Worm (Caenorhabditis elegans) whole organism, late embryonic: ENCODE measurements around the gene npax-1.

Source experiments
- C38D4.7 ChIP-seq: fragments of 200-800 bp; sonication (Bioruptor generic); optimal IDR thresholded peaks from 2 replicates; lab custom pipeline; 2018; ENCODE audit warnings: mild to moderate bottlenecking, missing genetic modification characterization, moderate library complexity, missing compliant biosample characterization
- K02D7.2 ChIP-seq: sonication (generic microtip); optimal IDR thresholded peaks from 2 replicates; lab custom pipeline; 2017; ENCODE audit warnings: mild to moderate bottlenecking, missing genetic modification characterization, missing compliant biosample characterization
- T23F11.4 ChIP-seq: fragments of 200-800 bp; sonication (Bioruptor generic); optimal IDR thresholded peaks from 2 replicates; lab custom pipeline; 2018; ENCODE audit warnings: mild to moderate bottlenecking, missing genetic modification characterization, missing compliant biosample characterization
- ama-1 ChIP-seq: fragments of 150-350 bp; optimal IDR thresholded peaks from 2 replicates; lab custom pipeline; 2014
- ceh-18 ChIP-seq: sonication (generic microtip); optimal IDR thresholded peaks from 2 replicates; lab custom pipeline; 2016; ENCODE audit warnings: missing genetic modification characterization, missing compliant biosample characterization
- ceh-19 ChIP-seq: fragments of 200-800 bp; sonication (Bioruptor generic); optimal IDR thresholded peaks from 2 replicates; lab custom pipeline; 2018; ENCODE audit warnings: mild to moderate bottlenecking, missing genetic modification characterization, missing compliant biosample characterization
- ceh-31 ChIP-seq: sonication (generic microtip); optimal IDR thresholded peaks from 2 replicates; lab custom pipeline; 2016; ENCODE audit warnings: missing genetic modification characterization, missing compliant biosample characterization
- ceh-34 ChIP-seq: sonication (generic microtip); optimal IDR thresholded peaks from 2 replicates; lab custom pipeline; 2016; ENCODE audit warnings: mild to moderate bottlenecking, missing genetic modification characterization, missing compliant biosample characterization
- dve-1 ChIP-seq: sonication (generic microtip); optimal IDR thresholded peaks from 2 replicates; lab custom pipeline; 2017; ENCODE audit warnings: antibody characterized with exemption, mild to moderate bottlenecking, missing genetic modification characterization, missing compliant biosample characterization
- elt-2 ChIP-seq: sonication (generic microtip); optimal IDR thresholded peaks from 2 replicates; lab custom pipeline; 2016; ENCODE audit warnings: missing genetic modification reagents, missing genetic modification characterization, missing compliant biosample characterization
- elt-4 ChIP-seq: sonication (generic microtip); optimal IDR thresholded peaks from 2 replicates; lab custom pipeline; 2016; ENCODE audit warnings: missing genetic modification characterization, missing compliant biosample characterization
- fkh-10 ChIP-seq: fragments of 150-350 bp; optimal IDR thresholded peaks from 2 replicates; lab custom pipeline; 2014; ENCODE audit warnings: missing biosample characterization, missing genetic modification reagents, missing genetic modification characterization
- fkh-6 ChIP-seq: sonication (generic microtip); optimal IDR thresholded peaks from 2 replicates; lab custom pipeline; 2016; ENCODE audit warnings: missing genetic modification characterization, missing compliant biosample characterization
- gmeb-2 ChIP-seq: sonication (generic microtip); optimal IDR thresholded peaks from 2 replicates; lab custom pipeline; 2016; ENCODE audit warnings: missing genetic modification characterization, inconsistent platforms, missing compliant biosample characterization
- hlh-30 ChIP-seq: sonication (generic microtip); optimal IDR thresholded peaks from 2 replicates; lab custom pipeline; 2017; ENCODE audit warnings: antibody characterized with exemption, missing genetic modification characterization, missing compliant biosample characterization; ENCODE audit not compliant: insufficient read depth
- lim-6 ChIP-seq: sonication (generic microtip); optimal IDR thresholded peaks from 2 replicates; lab custom pipeline; 2016; ENCODE audit warnings: missing genetic modification characterization, missing compliant biosample characterization
- madf-2 ChIP-seq: sonication (generic microtip); optimal IDR thresholded peaks from 2 replicates; lab custom pipeline; 2017; ENCODE audit warnings: missing genetic modification characterization, missing compliant biosample characterization
- nfya-1 ChIP-seq: sonication (generic microtip); optimal IDR thresholded peaks from 2 replicates; lab custom pipeline; 2017; ENCODE audit warnings: missing genetic modification characterization, mild to moderate bottlenecking, missing compliant biosample characterization, antibody characterized with exemption, moderate library complexity
- nhr-232 ChIP-seq: sonication (generic microtip); optimal IDR thresholded peaks from 2 replicates; lab custom pipeline; 2016; ENCODE audit warnings: missing genetic modification characterization, missing compliant biosample characterization
- pag-3 ChIP-seq: sonication (generic microtip); optimal IDR thresholded peaks from 2 replicates; lab custom pipeline; 2016; ENCODE audit warnings: missing compliant biosample characterization, missing genetic modification characterization, borderline replicate concordance
- pax-1 ChIP-seq: fragments of 150-350 bp; optimal IDR thresholded peaks from 2 replicates; lab custom pipeline; 2014; ENCODE audit warnings: missing biosample characterization, missing genetic modification characterization
- pros-1 ChIP-seq: fragments of 150-350 bp; optimal IDR thresholded peaks from 2 replicates; lab custom pipeline; 2014; ENCODE audit warnings: missing biosample characterization, missing genetic modification reagents, missing genetic modification characterization
- sdc-2 ChIP-seq: sonication (generic microtip); optimal IDR thresholded peaks from 2 replicates; lab custom pipeline; 2016; ENCODE audit warnings: missing genotype, missing genetic modification characterization, missing compliant biosample characterization
- sox-2 ChIP-seq: fragments of 200-800 bp; sonication (Bioruptor generic); IDR thresholded peaks from 2 replicates; pipeline ENCODE4 v1.3.6; 2022; ENCODE audit warnings: missing genetic modification reagents, missing genetic modification characterization, missing compliant biosample characterization
- tbx-2 ChIP-seq: sonication (generic microtip); optimal IDR thresholded peaks from 2 replicates; lab custom pipeline; 2016; ENCODE audit warnings: missing genetic modification characterization, missing compliant biosample characterization
- unc-42 ChIP-seq: sonication (generic microtip); optimal IDR thresholded peaks from 2 replicates; lab custom pipeline; 2016; ENCODE audit warnings: missing genotype, missing genetic modification characterization, missing compliant biosample characterization
- unc-55 ChIP-seq: sonication (generic microtip); optimal IDR thresholded peaks from 2 replicates; lab custom pipeline; 2017; ENCODE audit warnings: missing biosample characterization, missing genetic modification reagents, missing genetic modification characterization
- zip-5 ChIP-seq: sonication (generic microtip); optimal IDR thresholded peaks from 2 replicates; lab custom pipeline; 2016; ENCODE audit warnings: missing genetic modification characterization, missing compliant biosample characterization

The npax-1 gene

ce11 chrII:7340703-7341102 lies 9.6 kb upstream of the npax-1 start:
- no peak for TF ChIP-seq T23F11.4 (GFP tag; lab: Kevin White, UChicago)
- TF ChIP-seq nhr-232 (tag; lab: Kevin White, UChicago), result no peak
- no peak for TF ChIP-seq K02D7.2
- TF ChIP-seq, all 69 proteins: peak for 0

- no peak for TF ChIP-seq lim-6
- no peak for TF ChIP-seq pros-1 (tag; lab: Kevin White, UChicago)
- TF ChIP-seq, all 69 proteins: peak for 0
Observed at ce11 chrII:7338995-7339394, 7.9 kb upstream of the npax-1 start, which contains the start of gene nhr-21. Gene nhr-21, plus strand, starts transcription at chrII:7339229.

DNA sequence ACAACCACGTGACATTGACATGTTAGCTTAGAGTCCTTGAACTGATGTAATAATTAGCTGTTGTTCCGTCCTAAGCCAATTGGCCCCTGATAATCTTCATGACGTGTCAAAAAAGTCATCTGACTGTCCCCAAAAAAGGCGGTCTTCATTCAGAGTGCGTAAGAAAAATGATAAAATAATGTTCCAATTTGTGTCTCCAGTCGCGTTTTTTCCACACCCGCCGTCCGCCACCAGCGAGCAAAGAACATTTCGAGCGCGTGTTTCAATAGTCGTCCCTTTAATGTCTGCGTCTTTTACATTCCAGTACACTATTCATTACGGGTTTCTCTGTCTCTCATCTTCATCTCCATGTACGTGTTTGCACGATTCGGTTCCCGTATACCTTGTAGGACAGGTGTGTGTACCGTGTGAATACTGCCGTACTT lies 6.4 kb upstream of the npax-1 start:
- peak; percentile 63 for TF ChIP-seq hlh-30 (tag; lab: Kevin White, UChicago)
- peak; percentile 15 for TF ChIP-seq ceh-18 (tag; lab: Kevin White, UChicago)
- TF ChIP-seq elt-2, result peak; percentile 36
- no peak for TF ChIP-seq ceh-34 (tag; lab: Kevin White, UChicago)
- peak; percentile 17 for TF ChIP-seq ceh-31
- TF ChIP-seq tbx-2 (tag; lab: Kevin White, UChicago), result peak; percentile 58
- peak; percentile 3 for TF ChIP-seq nfya-1 (tag; lab: Kevin White, UChicago)
- no peak for TF ChIP-seq ama-1
- TF ChIP-seq dve-1, result peak; percentile 7

DNA sequence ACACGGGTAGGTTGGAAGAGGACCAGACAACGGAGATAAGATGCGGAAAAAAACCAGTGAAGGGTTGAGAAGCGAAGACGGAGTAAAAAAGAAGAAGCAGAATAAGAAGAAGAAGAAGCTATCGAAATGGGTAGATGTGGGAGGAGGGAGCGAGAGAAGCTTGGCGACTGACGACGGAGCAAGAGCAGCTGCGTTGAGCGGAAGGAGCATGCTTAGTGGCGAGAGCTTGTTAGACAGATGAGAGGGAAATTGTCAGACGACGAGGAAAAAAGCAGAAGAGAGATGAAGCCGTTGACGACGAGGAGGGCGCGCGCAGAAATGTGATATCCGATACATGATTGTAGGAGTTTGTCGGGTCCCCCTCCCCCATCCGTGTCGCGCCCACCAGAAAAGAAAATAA lies 4.1 kb downstream of the npax-1 start:
- TF ChIP-seq unc-42 (tag; lab: Kevin White, UChicago) (peak; percentile 68), nfya-1 (tag; lab: Kevin White, UChicago) (peak; percentile 25), ceh-34 (tag; lab: Kevin White, UChicago) (peak; percentile 79), unc-55 (GFP tag; lab: Kevin White, UChicago) (peak; percentile 8), fkh-10 (GFP tag; lab: Kevin White, UChicago) (peak; percentile 29), ceh-31 (peak; percentile 63), ceh-19 (GFP tag; lab: Kevin White, UChicago) (peak; percentile 30), tbx-2 (tag; lab: Kevin White, UChicago) (peak; percentile 11), ama-1 (no peak), madf-2 (no peak), ceh-18 (tag; lab: Kevin White, UChicago) (peak; percentile 81)

DNA sequence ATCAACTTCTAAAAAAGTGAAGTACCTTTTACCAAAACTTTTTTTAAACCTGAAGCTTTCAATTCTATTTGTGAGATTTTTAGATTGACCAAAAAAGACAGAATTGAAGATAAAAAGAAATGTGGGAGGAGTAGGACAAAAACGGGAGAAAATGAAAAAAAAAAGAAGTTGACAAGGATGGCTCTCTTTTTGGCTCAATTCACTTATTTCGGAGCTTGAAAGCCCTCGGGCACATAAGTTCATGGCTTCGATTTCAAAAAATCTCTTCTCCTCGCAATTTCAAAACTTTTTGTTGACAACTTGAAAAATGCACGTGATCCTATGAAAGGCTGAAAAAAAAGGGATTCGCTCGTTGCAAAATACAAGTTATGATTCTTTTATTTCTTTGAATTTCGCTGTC lies 4.9 kb downstream of the npax-1 start:
- TF ChIP-seq pros-1 (tag; lab: Kevin White, UChicago), result no peak
- TF ChIP-seq unc-42 (tag; lab: Kevin White, UChicago), result peak; percentile 25

- TF ChIP-seq sdc-2 (tag; lab: Kevin White, UChicago) (no peak), pax-1 (no peak), sox-2 (GFP tag; lab: Robert Waterston, UW) (no peak)
Observed at ce11 chrII:7325063-7325480, 6.1 kb downstream of the npax-1 start.

ce11 chrII:7323925-7324324 lies 7.2 kb downstream of the npax-1 start, which contains the start of gene F21D12.3:
Gene F21D12.3, minus strand, starts transcription at chrII:7324025.
- no peak for TF ChIP-seq gmeb-2 (tag; lab: Kevin White, UChicago)
- no peak for TF ChIP-seq zip-5 (tag; lab: Kevin White, UChicago)
- TF ChIP-seq elt-4 (tag; lab: Kevin White, UChicago), result no peak
- TF ChIP-seq ceh-18 (tag; lab: Kevin White, UChicago), result no peak
- TF ChIP-seq lim-6, result no peak
- no peak for TF ChIP-seq unc-42 (tag; lab: Kevin White, UChicago)
- TF ChIP-seq pag-3, result no peak
- no peak for TF ChIP-seq fkh-6
- TF ChIP-seq ama-1, result no peak
- no peak for TF ChIP-seq C38D4.7 (GFP tag; lab: Kevin White, UChicago)
- TF ChIP-seq, all 69 proteins: peak for 0
